Worm (Caenorhabditis elegans) whole organism, L4/young adult: ENCODE results near the gene W01D2.6.

Experiments
- dao-5 ChIP-seq: sonication (generic microtip); optimal IDR thresholded peaks from 2 replicates; lab custom pipeline; 2016; ENCODE audit warnings: missing genotype, missing genetic modification characterization, moderate library complexity, missing compliant biosample characterization
- him-1 ChIP-seq: sonication (generic microtip); optimal IDR thresholded peaks from 2 replicates; lab custom pipeline; 2016; ENCODE audit warnings: missing genotype, missing genetic modification reagents, missing genetic modification characterization, missing compliant biosample characterization

ce11 chrII:14778092-14778491 is 30.7 kb upstream of the W01D2.6 start, which contains the start of gene Y54E2A.8:
- no peak for TF ChIP-seq dao-5 (tag; lab: Kevin White, UChicago)
- TF ChIP-seq him-1 (tag; lab: Kevin White, UChicago) = no peak
